Worm (Caenorhabditis elegans) whole organism, L1 larva: ENCODE measurements around the gene xbx-9.

ENCODE experiments used
- C16A3.4 ChIP-seq: fragments of 150-350 bp; optimal IDR thresholded peaks from 2 replicates; lab custom pipeline; 2014; ENCODE audit warnings: missing biosample characterization, missing genetic modification characterization
- F16B12.6 ChIP-seq: fragments of 150-350 bp; optimal IDR thresholded peaks from 2 replicates; lab custom pipeline; 2014; ENCODE audit warnings: missing biosample characterization, missing genetic modification characterization
- alr-1 ChIP-seq: fragments of 200-800 bp; sonication (Bioruptor generic); optimal IDR thresholded peaks from 2 replicates; lab custom pipeline; 2018; ENCODE audit warnings: borderline replicate concordance, mild to moderate bottlenecking, missing genetic modification characterization, missing compliant biosample characterization
- aly-2 ChIP-seq: fragments of 150-350 bp; optimal IDR thresholded peaks from 2 replicates; lab custom pipeline; 2014; ENCODE audit warnings: missing biosample characterization, missing genetic modification characterization
- blmp-1 ChIP-seq: fragments of 150-350 bp; optimal IDR thresholded peaks from 2 replicates; lab custom pipeline; 2014; ENCODE audit warnings: missing biosample characterization, missing genetic modification characterization
- ceh-8 ChIP-seq: fragments of 200-800 bp; sonication (Bioruptor generic); optimal IDR thresholded peaks from 2 replicates; lab custom pipeline; 2018; ENCODE audit warnings: mild to moderate bottlenecking, missing genetic modification characterization, moderate library complexity, missing compliant biosample characterization
- ceh-82 ChIP-seq, 3 experiments: fragments of 150-350 bp in 1 of 3; sonication (generic microtip) in 2 of 3; optimal IDR thresholded peaks; 2 replicates each; lab custom pipeline; 2014 to 2017; ENCODE audit warnings: missing biosample characterization in 3 of 3, missing genetic modification characterization in 3 of 3
- ceh-88 ChIP-seq: fragments of 200-800 bp; sonication (Bioruptor generic); IDR thresholded peaks from 2 replicates; pipeline ENCODE4 v1.3.6; 2022; ENCODE audit warnings: missing genetic modification characterization, missing compliant biosample characterization
- ces-1 ChIP-seq: fragments of 150-350 bp; optimal IDR thresholded peaks from 2 replicates; lab custom pipeline; 2014; ENCODE audit warnings: missing biosample characterization, missing genetic modification reagents, missing genetic modification characterization
- dpl-1 ChIP-seq, 3 experiments: fragments of 150-350 bp in 2 of 3; sonication (generic microtip) in 1 of 3; optimal IDR thresholded peaks; 2 replicates each; lab custom pipeline; 2014 to 2017; ENCODE audit warnings: missing biosample characterization in 3 of 3, missing genetic modification characterization in 3 of 3, missing genetic modification reagents in 3 of 3
- dsc-1 ChIP-seq: sonication (generic microtip); optimal IDR thresholded peaks from 2 replicates; lab custom pipeline; 2016; ENCODE audit warnings: mild to moderate bottlenecking, missing genetic modification characterization, missing compliant biosample characterization
- efl-1 ChIP-seq, 4 experiments: fragments of 150-350 bp; optimal IDR thresholded peaks in 3 of 4; peaks in 1 of 4; 1 replicate in 1 of 4; 2 replicates in 3 of 4; lab custom pipeline; 2014; ENCODE audit warnings: missing biosample characterization in 2 of 4, missing genetic modification characterization in 2 of 4, missing genetic modification reagents in 2 of 4
- efl-3 ChIP-seq: fragments of 200-800 bp; sonication (Bioruptor generic); optimal IDR thresholded peaks from 2 replicates; lab custom pipeline; 2018; ENCODE audit warnings: mild to moderate bottlenecking, missing genetic modification characterization, missing compliant biosample characterization
- egl-13 ChIP-seq: sonication (generic microtip); optimal IDR thresholded peaks from 2 replicates; lab custom pipeline; 2016; ENCODE audit warnings: missing genotype, missing genetic modification reagents, missing genetic modification characterization, missing compliant biosample characterization
- fkh-8 ChIP-seq: sonication (generic microtip); optimal IDR thresholded peaks from 2 replicates; lab custom pipeline; 2016; ENCODE audit warnings: mild to moderate bottlenecking, missing genetic modification characterization, missing compliant biosample characterization
- fos-1 ChIP-seq: fragments of 150-350 bp; optimal IDR thresholded peaks from 2 replicates; lab custom pipeline; 2014; ENCODE audit warnings: missing biosample characterization, missing genetic modification characterization
- grh-1 ChIP-seq: fragments of 200-800 bp; sonication (Bioruptor generic); IDR thresholded peaks from 2 replicates; pipeline ENCODE4 v1.3.6; 2022; ENCODE audit warnings: missing genetic modification reagents, missing genetic modification characterization, missing compliant biosample characterization
- hlh-17 ChIP-seq: fragments of 200-800 bp; sonication (Bioruptor generic); optimal IDR thresholded peaks from 2 replicates; lab custom pipeline; 2018; ENCODE audit warnings: missing genetic modification characterization, mild to moderate bottlenecking, missing compliant biosample characterization, moderate library complexity, borderline replicate concordance
- irx-1 ChIP-seq: sonication (generic microtip); optimal IDR thresholded peaks from 2 replicates; lab custom pipeline; 2016; ENCODE audit warnings: missing genetic modification characterization, missing compliant biosample characterization
- lin-13 ChIP-seq: fragments of 150-350 bp; optimal IDR thresholded peaks from 2 replicates; lab custom pipeline; 2014; ENCODE audit warnings: missing biosample characterization, missing genetic modification reagents, missing genetic modification characterization
- lin-14 ChIP-seq: fragments of 200-800 bp; sonication (Bioruptor generic); optimal IDR thresholded peaks from 2 replicates; lab custom pipeline; 2018; ENCODE audit warnings: mild to moderate bottlenecking, missing genetic modification characterization, moderate library complexity, missing compliant biosample characterization
- lin-15B ChIP-seq: fragments of 150-350 bp; sonication (generic microtip); optimal IDR thresholded peaks from 3 replicates; lab custom pipeline; 2014; ENCODE audit warnings: missing biosample characterization, missing genetic modification characterization
- lin-35 ChIP-seq, 2 experiments: fragments of 150-350 bp; optimal IDR thresholded peaks; 2 replicates each; lab custom pipeline; 2014; ENCODE audit warnings: missing biosample characterization in 2 of 2, missing genetic modification characterization in 2 of 2, missing genetic modification reagents in 2 of 2
- lin-39 ChIP-seq: fragments of 150-350 bp; optimal IDR thresholded peaks from 2 replicates; lab custom pipeline; 2014; ENCODE audit warnings: missing biosample characterization, missing genetic modification reagents, missing genetic modification characterization
- lsy-2 ChIP-seq, 2 experiments: fragments of 150-350 bp; optimal IDR thresholded peaks; 2 replicates each; lab custom pipeline; 2014; ENCODE audit warnings: missing biosample characterization in 2 of 2, missing genetic modification characterization in 2 of 2
- mdl-1 ChIP-seq, 2 experiments: fragments of 150-350 bp; optimal IDR thresholded peaks; 2 replicates each; lab custom pipeline; 2014 to 2017; ENCODE audit warnings: missing biosample characterization in 2 of 2, missing genetic modification characterization in 2 of 2, inconsistent platforms in 1 of 2
- mep-1 ChIP-seq: fragments of 150-350 bp; optimal IDR thresholded peaks from 2 replicates; lab custom pipeline; 2014; ENCODE audit warnings: missing biosample characterization, missing genetic modification characterization
- nhr-11 ChIP-seq: fragments of 150-350 bp; optimal IDR thresholded peaks from 2 replicates; lab custom pipeline; 2014; ENCODE audit warnings: missing biosample characterization, missing genetic modification characterization
- nhr-47 ChIP-seq: sonication (generic microtip); optimal IDR thresholded peaks from 2 replicates; lab custom pipeline; 2016; ENCODE audit warnings: mild to moderate bottlenecking, missing genetic modification characterization, moderate library complexity, missing compliant biosample characterization
- nhr-71 ChIP-seq: sonication (generic microtip); optimal IDR thresholded peaks from 2 replicates; lab custom pipeline; 2016; ENCODE audit warnings: mild to moderate bottlenecking, missing genetic modification characterization, moderate library complexity, missing compliant biosample characterization
- nhr-76 ChIP-seq: sonication (generic microtip); optimal IDR thresholded peaks from 2 replicates; lab custom pipeline; 2017; ENCODE audit warnings: missing biosample characterization, missing genetic modification characterization
- pag-3 ChIP-seq: sonication (generic microtip); optimal IDR thresholded peaks from 2 replicates; lab custom pipeline; 2017; ENCODE audit warnings: missing genetic modification characterization, mild to moderate bottlenecking, missing compliant biosample characterization, antibody characterized with exemption, borderline replicate concordance; ENCODE audit not compliant: insufficient read depth
- skn-1 ChIP-seq: fragments of 150-350 bp; optimal IDR thresholded peaks from 2 replicates; lab custom pipeline; 2014; ENCODE audit warnings: missing biosample characterization, missing genetic modification characterization
- snpc-4 ChIP-seq: fragments of 150-350 bp; optimal IDR thresholded peaks from 2 replicates; lab custom pipeline; 2014; ENCODE audit warnings: missing biosample characterization, missing genetic modification characterization
- sup-37 ChIP-seq: fragments of 200-800 bp; sonication (Bioruptor generic); optimal IDR thresholded peaks from 2 replicates; lab custom pipeline; 2018; ENCODE audit warnings: mild to moderate bottlenecking, missing genetic modification characterization, missing compliant biosample characterization
- unc-130 ChIP-seq: fragments of 150-350 bp; optimal IDR thresholded peaks from 2 replicates; lab custom pipeline; 2017; ENCODE audit warnings: missing biosample characterization, missing genetic modification characterization, inconsistent platforms
- unc-62 ChIP-seq: fragments of 150-350 bp; optimal IDR thresholded peaks from 2 replicates; lab custom pipeline; 2014; ENCODE audit warnings: missing biosample characterization, missing genetic modification reagents, missing genetic modification characterization
- unc-86 ChIP-seq: sonication (generic microtip); optimal IDR thresholded peaks from 2 replicates; lab custom pipeline; 2016; ENCODE audit warnings: missing genetic modification characterization, missing compliant biosample characterization
- zag-1 ChIP-seq: fragments of 150-350 bp; optimal IDR thresholded peaks from 2 replicates; lab custom pipeline; 2014; ENCODE audit warnings: missing biosample characterization, missing genetic modification characterization
- zip-4 ChIP-seq: fragments of 200-800 bp; sonication (Bioruptor generic); optimal IDR thresholded peaks from 2 replicates; lab custom pipeline; 2018; ENCODE audit warnings: mild to moderate bottlenecking, missing genetic modification characterization, moderate library complexity, missing compliant biosample characterization
- ztf-11 ChIP-seq, 2 experiments: sonication (generic microtip); optimal IDR thresholded peaks; 2 replicates each; lab custom pipeline; 2016 to 2017; ENCODE audit warnings: missing genetic modification characterization in 2 of 2, missing biosample characterization in 1 of 2, missing compliant biosample characterization in 1 of 2

xbx-9 gene

ce11 chrV:12696790-12697189, 37.2 kb upstream of the xbx-9 start:
- TF ChIP-seq blmp-1 (tag; lab: Kevin White, UChicago), result no peak
- TF ChIP-seq unc-86, result no peak
- TF ChIP-seq F16B12.6 (tag; lab: Kevin White, UChicago), result no peak
- TF ChIP-seq C16A3.4 (tag; lab: Kevin White, UChicago), result no peak

- TF ChIP-seq nhr-47 (no peak), fos-1 (tag; lab: Kevin White, UChicago) (peak; percentile 49), unc-62 (GFP tag; lab: Kevin White, UChicago) (no peak), ceh-82 (tag; optimal IDR thresholded peaks at IDR 0.05; lab: Kevin White, UChicago) (peak in 1 of 3 experiments; percentile 16), mep-1 (tag; lab: Kevin White, UChicago) (peak; percentile 35), grh-1 (no peak), ceh-8 (GFP tag; lab: Kevin White, UChicago) (no peak), dpl-1 (GFP tag; optimal IDR thresholded peaks at IDR 0.05; lab: Kevin White, UChicago) (peak in 2 of 3 experiments; percentile 7 to 51), nhr-71 (tag; lab: Kevin White, UChicago) (peak; percentile 33), zag-1 (tag; lab: Kevin White, UChicago) (no peak), hlh-17 (GFP tag; lab: Kevin White, UChicago) (no peak), lin-15B (tag; lab: Kevin White, UChicago) (peak; percentile 33), aly-2 (tag; lab: Kevin White, UChicago) (no peak), lsy-2 (tag; optimal IDR thresholded peaks at IDR 0.05; lab: Kevin White, UChicago) (peak in 1 of 2 experiments; percentile 33), lin-35 (GFP tag; optimal IDR thresholded peaks at IDR 0.05; lab: Kevin White, UChicago) (peak; percentile 33 to 52), efl-3 (GFP tag; lab: Kevin White, UChicago) (no peak), lin-14 (GFP tag; lab: Kevin White, UChicago) (peak; percentile 53), egl-13 (tag; lab: Kevin White, UChicago) (no peak), lin-13 (GFP tag; lab: Kevin White, UChicago) (no peak), dsc-1 (tag; lab: Kevin White, UChicago) (peak; percentile 5), alr-1 (tag; lab: Kevin White, UChicago) (no peak), efl-1 (optimal IDR thresholded peaks at IDR 0.05; lab: Kevin White, UChicago) (peak; percentile 12 to 19), efl-1 (GFP tag; optimal IDR thresholded peaks at IDR 0.05 in 1 of 2; lab: Kevin White, UChicago) (peak in 1 of 2 experiments; percentile 25), nhr-76 (tag; lab: Kevin White, UChicago) (no peak), snpc-4 (tag; lab: Kevin White, UChicago) (peak; percentile 16), zip-4 (GFP tag; lab: Kevin White, UChicago) (peak; percentile 72), skn-1 (peak; percentile 6)
- TF ChIP-seq, all 84 proteins: peak for 14
These were observed 36.6 kb upstream of the xbx-9 start, which contains the start of gene istr-1 for ce11 chrV:12697364-12697901. Gene istr-1 (plus strand): TSS chrV:12697858.

- TF ChIP-seq ceh-88 (GFP tag; lab: Robert Waterston, UW) (no peak), nhr-11 (tag; lab: Kevin White, UChicago) (no peak), irx-1 (tag; lab: Kevin White, UChicago) (no peak), ces-1 (GFP tag; lab: Kevin White, UChicago) (peak; percentile 42), fkh-8 (tag; lab: Kevin White, UChicago) (no peak), snpc-4 (tag; lab: Kevin White, UChicago) (no peak), lin-14 (GFP tag; lab: Kevin White, UChicago) (peak; percentile 73), aly-2 (tag; lab: Kevin White, UChicago) (no peak), ztf-11 (tag; optimal IDR thresholded peaks at IDR 0.05; lab: Kevin White, UChicago) (no peak), unc-130 (tag; lab: Kevin White, UChicago) (no peak), mdl-1 (tag; optimal IDR thresholded peaks at IDR 0.05; lab: Kevin White, UChicago) (no peak), lin-39 (tag; lab: Kevin White, UChicago) (no peak), pag-3 (tag; lab: Kevin White, UChicago) (no peak), sup-37 (no peak)
These were observed 32.4 kb upstream of the xbx-9 start for ce11 chrV:12701613-12702012.
